Fruit fly (Drosophila melanogaster) whole organism, embryonic: ENCODE data around the gene cyr.

Experiments used
- Ada2b ChIP-seq: fragments of 200-800 bp; sonication (Bioruptor generic); IDR thresholded peaks from 2 replicates; pipeline ENCODE4 v1.3.6; 2022; ENCODE audit warnings: missing biosample characterization, missing genetic modification characterization
- Adf1 ChIP-seq: fragments of 200-800 bp; sonication (Bioruptor generic); IDR thresholded peaks from 2 replicates; pipeline ENCODE4 v1.3.6; 2022; ENCODE audit warnings: missing biosample characterization, missing genetic modification characterization
- CG10209 ChIP-seq: fragments of 200-800 bp; sonication (Bioruptor generic); optimal IDR thresholded peaks from 3 replicates; lab custom pipeline; 2017; ENCODE audit warnings: missing biosample characterization, mild to moderate bottlenecking, missing genetic modification characterization, missing genetic modification reagents
- CG10543 ChIP-seq: fragments of 200-800 bp; sonication (Bioruptor generic); optimal IDR thresholded peaks from 3 replicates; lab custom pipeline; 2017; ENCODE audit warnings: missing biosample characterization, mild to moderate bottlenecking, missing genetic modification characterization, moderate library complexity
- CG11456 ChIP-seq: fragments of 200-800 bp; sonication (Bioruptor generic); IDR thresholded peaks from 3 replicates; pipeline ENCODE4 v1.3.6; 2022; ENCODE audit warnings: missing biosample characterization, missing genetic modification characterization
- CG11695 ChIP-seq: fragments of 200-800 bp; sonication (Bioruptor generic); IDR thresholded peaks from 3 replicates; pipeline ENCODE4 v1.3.6; 2022; ENCODE audit warnings: missing biosample characterization, missing genetic modification characterization
- CG11723 ChIP-seq: fragments of 200-800 bp; sonication (Bioruptor generic); optimal IDR thresholded peaks from 2 replicates; lab custom pipeline; 2017; ENCODE audit warnings: missing biosample characterization, mild to moderate bottlenecking, missing genetic modification characterization
- CG1233 ChIP-seq: fragments of 200-800 bp; sonication (Bioruptor generic); optimal IDR thresholded peaks from 4 replicates; lab custom pipeline; 2018; ENCODE audit warnings: missing biosample characterization, mild to moderate bottlenecking, missing genetic modification characterization
- CG15601 ChIP-seq: fragments of 200-800 bp; sonication (Bioruptor generic); optimal IDR thresholded peaks from 3 replicates; lab custom pipeline; 2019; ENCODE audit warnings: missing biosample characterization, mild to moderate bottlenecking, missing genetic modification characterization, moderate library complexity
- CG17359 ChIP-seq: fragments of 200-800 bp; sonication (Bioruptor generic); optimal IDR thresholded peaks from 3 replicates; lab custom pipeline; 2018; ENCODE audit warnings: missing biosample characterization, mild to moderate bottlenecking, missing genetic modification characterization, moderate library complexity
- CG17612 ChIP-seq: fragments of 200-800 bp; sonication (Bioruptor generic); IDR thresholded peaks from 2 replicates; pipeline ENCODE4 v1.3.6; 2022; ENCODE audit warnings: missing biosample characterization, missing genetic modification characterization
- CG1792 ChIP-seq: fragments of 200-800 bp; sonication (Bioruptor generic); optimal IDR thresholded peaks from 2 replicates; lab custom pipeline; 2016; ENCODE audit warnings: missing biosample characterization, missing genetic modification characterization
- CG2116 ChIP-seq: fragments of 200-800 bp; sonication (Bioruptor generic); optimal IDR thresholded peaks from 3 replicates; lab custom pipeline; 2018; ENCODE audit warnings: missing biosample characterization, mild to moderate bottlenecking, missing genetic modification characterization
- CG2678 ChIP-seq: fragments of 200-800 bp; sonication (Bioruptor generic); optimal IDR thresholded peaks from 3 replicates; lab custom pipeline; 2019; ENCODE audit warnings: missing biosample characterization, mild to moderate bottlenecking, missing genetic modification characterization, moderate library complexity
- CG30431 ChIP-seq: fragments of 200-800 bp; sonication (Bioruptor generic); optimal IDR thresholded peaks from 2 replicates; lab custom pipeline; 2017; ENCODE audit warnings: missing biosample characterization, missing genetic modification characterization
- CG3065 ChIP-seq: fragments of 200-800 bp; sonication (Bioruptor generic); optimal IDR thresholded peaks from 2 replicates; lab custom pipeline; 2016; ENCODE audit warnings: missing biosample characterization, missing genetic modification characterization
- CG3726 ChIP-seq: fragments of 200-800 bp; sonication (Bioruptor generic); IDR thresholded peaks from 3 replicates; pipeline ENCODE4, ENCODE4 v1.3.6; 2022; ENCODE audit warnings: missing biosample characterization, missing genetic modification characterization
- CG4282 ChIP-seq: fragments of 200-800 bp; sonication (Bioruptor generic); optimal IDR thresholded peaks from 2 replicates; lab custom pipeline; 2016; ENCODE audit warnings: missing biosample characterization, missing genetic modification characterization
- CG4360 ChIP-seq: fragments of 200-800 bp; sonication (Bioruptor generic); IDR thresholded peaks from 2 replicates; pipeline ENCODE4 v1.3.6; 2022; ENCODE audit warnings: missing biosample characterization, missing genetic modification characterization
- CG43689 ChIP-seq: fragments of 200-800 bp; sonication (Bioruptor generic); IDR thresholded peaks from 2 replicates; pipeline ENCODE4 v1.3.6; 2022; ENCODE audit warnings: missing biosample characterization, missing genetic modification characterization
- CG4424 ChIP-seq: fragments of 200-800 bp; sonication (Bioruptor generic); optimal IDR thresholded peaks from 3 replicates; lab custom pipeline; 2016; ENCODE audit warnings: missing biosample characterization, missing genetic modification characterization
- CG5180 ChIP-seq: fragments of 200-800 bp; sonication (Bioruptor generic); optimal IDR thresholded peaks from 3 replicates; lab custom pipeline; 2017; ENCODE audit warnings: missing biosample characterization, missing genetic modification characterization, mild to moderate bottlenecking, moderate library complexity, missing genetic modification reagents
- CG6254 ChIP-seq: fragments of 200-800 bp; sonication (Bioruptor generic); optimal IDR thresholded peaks from 3 replicates; lab custom pipeline; 2017; ENCODE audit warnings: mild to moderate bottlenecking, missing biosample characterization, missing genetic modification reagents, missing genetic modification characterization
- CG8281 ChIP-seq: fragments of 200-800 bp; sonication (Bioruptor generic); optimal IDR thresholded peaks from 2 replicates; lab custom pipeline; 2018; ENCODE audit warnings: missing biosample characterization, mild to moderate bottlenecking, missing genetic modification characterization, moderate library complexity
- CG8765 ChIP-seq: fragments of 200-800 bp; sonication (Bioruptor generic); IDR thresholded peaks from 2 replicates; pipeline ENCODE4 v1.3.6; 2022; ENCODE audit warnings: missing biosample characterization, missing genetic modification characterization
- CG9876 ChIP-seq: fragments of 200-800 bp; sonication (Bioruptor generic); optimal IDR thresholded peaks from 2 replicates; lab custom pipeline; 2016; ENCODE audit warnings: missing biosample characterization, missing genetic modification characterization
- Dbx ChIP-seq: fragments of 200-800 bp; sonication (Bioruptor generic); IDR thresholded peaks from 3 replicates; pipeline ENCODE4 v1.3.6; 2022; ENCODE audit warnings: missing biosample characterization, missing genetic modification characterization
- Drgx ChIP-seq: fragments of 200-800 bp; sonication (Bioruptor generic); IDR thresholded peaks from 2 replicates; pipeline ENCODE4 v1.3.6; 2022; ENCODE audit warnings: missing biosample characterization, missing genetic modification characterization
- ERR ChIP-seq: fragments of 200-800 bp; sonication (Bioruptor generic); optimal IDR thresholded peaks from 2 replicates; lab custom pipeline; 2016; ENCODE audit warnings: missing biosample characterization, missing genetic modification characterization
- Eip74EF ChIP-seq, 2 experiments: fragments of 200-800 bp in 1 of 2; fragments of >200 bp in 1 of 2; sonication (Bioruptor generic) in 1 of 2; optimal IDR thresholded peaks; 2 replicates each; lab custom pipeline; 2017 to 2019; ENCODE audit warnings: missing biosample characterization in 2 of 2, missing genetic modification characterization in 2 of 2, mild to moderate bottlenecking in 1 of 2, moderate library complexity in 1 of 2
- Hand ChIP-seq: fragments of 200-800 bp; sonication (Bioruptor generic); optimal IDR thresholded peaks from 2 replicates; lab custom pipeline; 2017; ENCODE audit warnings: mild to moderate bottlenecking, missing biosample characterization, missing genetic modification reagents, missing genetic modification characterization
- Hr3 ChIP-seq: fragments of 200-800 bp; sonication (Bioruptor generic); optimal IDR thresholded peaks from 3 replicates; lab custom pipeline; 2016; ENCODE audit warnings: missing biosample characterization, missing genetic modification characterization
- Med ChIP-seq: fragments of 200-800 bp; sonication (Bioruptor generic); peaks from one replicate; lab custom pipeline; 2016; ENCODE audit warnings: missing biosample characterization, missing genetic modification characterization, mild to moderate bottlenecking, inconsistent platforms, moderate library complexity
- Side ChIP-seq: fragments of 200-800 bp; sonication (Bioruptor generic); optimal IDR thresholded peaks from 2 replicates; lab custom pipeline; 2016; ENCODE audit warnings: missing biosample characterization, missing genetic modification characterization
- Vsx1 ChIP-seq: fragments of 200-800 bp; sonication (Bioruptor generic); optimal IDR thresholded peaks from 2 replicates; lab custom pipeline; 2017; ENCODE audit warnings: missing biosample characterization, mild to moderate bottlenecking, missing genetic modification characterization, missing genetic modification reagents
- br ChIP-seq: fragments of >200 bp; optimal IDR thresholded peaks from 2 replicates; lab custom pipeline; 2017
- cas ChIP-seq: fragments of 200-800 bp; sonication (Bioruptor generic); IDR thresholded peaks from 2 replicates; pipeline ENCODE4 v1.3.6; 2022; ENCODE audit warnings: missing biosample characterization, missing genetic modification characterization
- croc ChIP-seq: fragments of 200-800 bp; sonication (Bioruptor generic); conservative IDR thresholded peaks from 3 replicates; pipeline ENCODE4 v1.3.6; 2022; ENCODE audit warnings: missing biosample characterization, missing genetic modification characterization
- dati ChIP-seq: fragments of 200-800 bp; sonication (Bioruptor generic); IDR thresholded peaks from 2 replicates; pipeline ENCODE4 v1.3.6; 2022; ENCODE audit warnings: missing biosample characterization, missing genetic modification characterization
- dmrt11E ChIP-seq: fragments of 200-800 bp; sonication (Bioruptor generic); optimal IDR thresholded peaks from 3 replicates; lab custom pipeline; 2018; ENCODE audit warnings: missing biosample characterization, mild to moderate bottlenecking, missing genetic modification characterization, moderate library complexity
- dpn ChIP-seq, 2 experiments: fragments of 200-800 bp; sonication (Bioruptor generic); optimal IDR thresholded peaks; 3 replicates each; lab custom pipeline; 2016; ENCODE audit warnings: missing biosample characterization in 2 of 2, missing genetic modification characterization in 2 of 2
- dysf ChIP-seq: fragments of 200-800 bp; sonication (Bioruptor generic); IDR thresholded peaks from 3 replicates; pipeline ENCODE4 v1.3.6; 2022; ENCODE audit warnings: missing biosample characterization, missing genetic modification characterization
- ems ChIP-seq: fragments of 200-800 bp; sonication (Bioruptor generic); optimal IDR thresholded peaks from 3 replicates; lab custom pipeline; 2016; ENCODE audit warnings: missing biosample characterization, missing genetic modification characterization
- ewg ChIP-seq: fragments of 200-800 bp; sonication (Bioruptor generic); optimal IDR thresholded peaks from 3 replicates; lab custom pipeline; 2017; ENCODE audit warnings: mild to moderate bottlenecking, missing biosample characterization, missing genetic modification reagents, missing genetic modification characterization
- fd102C ChIP-seq: fragments of 200-800 bp; sonication (Bioruptor generic); optimal IDR thresholded peaks from 2 replicates; lab custom pipeline; 2018; ENCODE audit warnings: missing biosample characterization, mild to moderate bottlenecking, missing genetic modification characterization, moderate library complexity
- hb ChIP-seq: fragments of 200-800 bp; sonication (Bioruptor generic); IDR thresholded peaks from 3 replicates; pipeline ENCODE4 v1.3.6; 2022; ENCODE audit warnings: missing biosample characterization, missing genetic modification characterization; ENCODE audit not compliant: partially characterized antibody
- jumu ChIP-seq: fragments of 200-800 bp; sonication (Bioruptor generic); optimal IDR thresholded peaks from 3 replicates; lab custom pipeline; 2016; ENCODE audit warnings: missing biosample characterization, missing genetic modification characterization
- mld ChIP-seq: fragments of 200-800 bp; sonication (Bioruptor generic); IDR thresholded peaks from 3 replicates; pipeline ENCODE4 v1.3.6; 2022; ENCODE audit warnings: missing biosample characterization, missing genetic modification characterization; ENCODE audit not compliant: partially characterized antibody
- prd ChIP-seq, 3 experiments: fragments of >200 bp in 2 of 3; fragments of 200-800 bp in 1 of 3; sonication (Bioruptor generic) in 1 of 3; optimal IDR thresholded peaks in 2 of 3; IDR thresholded peaks in 1 of 3; 2 replicates in 2 of 3; 3 replicates in 1 of 3; pipeline versions ENCODE4 v1.3.6 to Lab custom; 2017 to 2022; ENCODE audit warnings: missing biosample characterization in 1 of 3, missing genetic modification characterization in 1 of 3
- ro ChIP-seq: fragments of 200-800 bp; sonication (Bioruptor generic); IDR thresholded peaks from 2 replicates; pipeline ENCODE4 v1.3.6; 2022; ENCODE audit warnings: missing biosample characterization, missing genetic modification characterization
- wek ChIP-seq: fragments of 200-800 bp; sonication (Bioruptor generic); optimal IDR thresholded peaks from 3 replicates; lab custom pipeline; 2018; ENCODE audit warnings: missing biosample characterization, mild to moderate bottlenecking, missing genetic modification characterization, moderate library complexity

The cyr gene

DNA sequence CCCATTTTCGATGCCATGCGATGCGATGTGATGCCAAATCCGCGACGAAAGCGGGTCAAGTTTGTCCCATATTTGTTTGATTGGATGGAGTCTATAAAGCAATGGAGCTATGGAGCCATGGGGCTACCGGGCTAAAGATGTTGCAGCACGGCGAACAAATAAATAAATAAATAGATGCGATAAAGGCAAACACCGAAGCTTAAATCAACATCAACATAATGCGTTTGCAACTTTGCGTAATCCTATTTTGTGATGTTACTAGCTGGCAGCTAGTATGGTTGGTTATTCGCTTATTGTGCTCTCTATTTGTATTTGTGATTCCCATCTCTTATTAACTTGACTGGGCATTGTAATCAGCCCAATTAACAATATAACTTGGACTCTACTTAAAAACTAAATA lies 7.4 kb downstream of the cyr start (continued):
- peak; percentile 15 for TF ChIP-seq Med (GFP tag; lab: Kevin White, UChicago)
- peak; percentile 52 for TF ChIP-seq CG5180 (GFP tag; lab: Kevin White, UChicago)
- no peak for TF ChIP-seq CG30431 (GFP tag; lab: Kevin White, UChicago)
- peak; percentile 5 for TF ChIP-seq CG17359 (tag; lab: Kevin White, UChicago)
- no peak for TF ChIP-seq CG10209 (GFP tag; lab: Kevin White, UChicago)
- TF ChIP-seq CG11456 (GFP tag; lab: Robert Waterston, UW): no peak
- no peak for TF ChIP-seq CG10543
- TF ChIP-seq ERR (GFP tag; lab: Kevin White, UChicago): no peak
- no peak for TF ChIP-seq CG11695 (GFP tag; lab: Robert Waterston, UW)
- no peak for TF ChIP-seq dati (GFP tag; lab: Robert Waterston, UW)
- TF ChIP-seq Side (GFP tag; lab: Kevin White, UChicago): no peak
- no peak for TF ChIP-seq dmrt11E
- TF ChIP-seq CG8765 (GFP tag; lab: Robert Waterston, UW): no peak
- no peak for TF ChIP-seq CG1792 (GFP tag; lab: Kevin White, UChicago)
- no peak for TF ChIP-seq CG1233
- TF ChIP-seq CG2678 (tag; lab: Kevin White, UChicago): peak; percentile 16
- TF ChIP-seq Dbx (GFP tag; lab: Robert Waterston, UW): no peak
- peak; percentile 38 for TF ChIP-seq wek (GFP tag; lab: Kevin White, UChicago)
- TF ChIP-seq Drgx (GFP tag; lab: Robert Waterston, UW): no peak
- no peak for TF ChIP-seq Ada2b (GFP tag; lab: Robert Waterston, UW)

DNA sequence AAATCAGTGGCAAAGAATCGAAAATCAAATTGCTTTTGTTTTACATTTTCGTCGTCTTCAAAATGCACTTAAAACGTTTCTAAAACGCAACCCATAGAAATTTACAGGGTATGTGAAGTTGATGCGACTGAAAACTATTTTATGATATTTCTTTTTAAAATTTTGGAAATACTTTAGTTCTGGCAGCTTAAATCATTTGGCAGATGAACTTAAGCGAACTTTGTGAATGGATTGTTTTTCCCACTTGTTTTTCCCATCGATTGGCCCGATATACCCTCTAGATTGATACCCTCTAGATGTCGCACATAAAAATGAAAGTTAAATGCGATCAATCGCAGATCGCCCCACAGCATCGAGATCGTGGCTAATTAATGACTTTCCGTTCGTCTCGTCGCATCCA lies 9.4 kb downstream of the cyr start:
- TF ChIP-seq ems (GFP tag; lab: Kevin White, UChicago) (peak; percentile 33), hb (no peak), Eip74EF (GFP tag; optimal IDR thresholded peaks at IDR 0.05; lab: Kevin White, UChicago) (peak in 1 of 2 experiments; percentile 43), fd102C (GFP tag; lab: Kevin White, UChicago) (no peak), CG4360 (no peak), CG15601 (peak; percentile 73), CG11723 (GFP tag; lab: Kevin White, UChicago) (peak; percentile 9), Vsx1 (no peak), CG6254 (peak; percentile 50), ewg (peak; percentile 67), ro (no peak), CG17612 (GFP tag; lab: Robert Waterston, UW) (no peak), CG3726 (peak; percentile 54; the same call in 1 of the 3 replicates), Hr3 (GFP tag; lab: Kevin White, UChicago) (peak; percentile 52), cas (GFP tag; lab: Robert Waterston, UW) (no peak), jumu (no peak), CG4424 (GFP tag; lab: Kevin White, UChicago) (peak; percentile 69), CG43689 (GFP tag; lab: Robert Waterston, UW) (no peak), croc (peak; percentile 52; the same call in 2 of the 3 replicates), dysf (GFP tag; lab: Robert Waterston, UW) (no peak), Adf1 (GFP tag; lab: Robert Waterston, UW) (no peak), CG8281 (tag; lab: Kevin White, UChicago) (no peak), CG4282 (GFP tag; lab: Kevin White, UChicago) (no peak), Hand (GFP tag; lab: Kevin White, UChicago) (no peak), CG3065 (GFP tag; lab: Kevin White, UChicago) (no peak), br (lab: Kevin White, UChicago) (no peak), CG9876 (GFP tag; lab: Kevin White, UChicago) (no peak), dpn (GFP tag; optimal IDR thresholded peaks at IDR 0.05; lab: Kevin White, UChicago) (peak; percentile 35 to 49), prd (optimal IDR thresholded peaks at IDR 0.05; lab: Kevin White, UChicago) (no peak), prd (GFP tag; IDR thresholded peaks at IDR 0.05; lab: Robert Waterston, UW) (peak; percentile 85), CG2116 (peak; percentile 50), mld (no peak)
